Fruit fly (Drosophila melanogaster) whole organism, embryonic: ENCODE results near the gene mtTFB2.

ENCODE experiments used
- CG6175 ChIP-seq: fragments of 200-800 bp; sonication (Bioruptor generic); IDR thresholded peaks from 3 replicates; pipeline ENCODE4 v1.3.6; 2022; ENCODE audit warnings: missing biosample characterization, missing genetic modification characterization
- lola ChIP-seq, 3 experiments: fragments of >200 bp in 2 of 3; fragments of 200-800 bp in 1 of 3; sonication (Bioruptor generic) in 1 of 3; optimal IDR thresholded peaks; 2 replicates each; lab custom pipeline; 2017 to 2019; ENCODE audit warnings: missing biosample characterization in 3 of 3, missing genetic modification characterization in 3 of 3, mild to moderate bottlenecking in 1 of 3, moderate library complexity in 1 of 3

DNA sequence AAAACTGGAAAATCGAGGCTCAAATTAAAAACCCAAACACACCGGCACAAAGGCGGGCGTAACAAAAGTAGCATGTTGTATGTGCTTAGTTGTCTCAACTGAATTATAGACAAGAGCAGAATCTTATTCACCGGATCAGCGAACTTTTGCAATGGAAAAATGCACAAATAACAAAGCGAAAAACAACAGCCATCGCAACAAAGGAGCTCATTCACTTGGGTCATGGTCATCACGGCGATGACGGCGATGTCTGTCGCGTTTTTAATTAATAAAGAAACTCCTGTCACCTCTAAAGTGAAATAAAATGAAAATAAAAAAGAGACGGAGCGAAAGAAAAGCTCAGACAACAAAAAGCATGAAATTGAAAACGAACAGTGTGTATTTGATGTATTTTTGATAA is 6.2 kb upstream of the mtTFB2 start:
- TF ChIP-seq lola (GFP tag; optimal IDR thresholded peaks at IDR 0.05; lab: Kevin White, UChicago) (no peak), CG6175 (GFP tag; lab: Robert Waterston, UW) (no peak)
